Fruit fly (Drosophila melanogaster) whole organism, embryonic: ENCODE data around the gene CG7806.

ENCODE experiments used
- CG10431 ChIP-seq: fragments of 200-800 bp; sonication (Bioruptor generic); optimal IDR thresholded peaks from 3 replicates; lab custom pipeline; 2018; ENCODE audit warnings: missing biosample characterization, mild to moderate bottlenecking, missing genetic modification characterization
- CG11085 ChIP-seq: fragments of 200-800 bp; sonication (Bioruptor generic); IDR thresholded peaks from 2 replicates; pipeline ENCODE4 v1.3.6; 2022; ENCODE audit warnings: missing biosample characterization, missing genetic modification characterization
- CG11456 ChIP-seq: fragments of 200-800 bp; sonication (Bioruptor generic); IDR thresholded peaks from 3 replicates; pipeline ENCODE4 v1.3.6; 2022; ENCODE audit warnings: missing biosample characterization, missing genetic modification characterization
- CG12299 ChIP-seq: fragments of 200-800 bp; sonication (Bioruptor generic); optimal IDR thresholded peaks from 2 replicates; lab custom pipeline; 2018; ENCODE audit warnings: missing biosample characterization, mild to moderate bottlenecking, missing genetic modification characterization
- CG13624 ChIP-seq: fragments of 200-800 bp; sonication (Bioruptor generic); optimal IDR thresholded peaks from 2 replicates; lab custom pipeline; 2016; ENCODE audit warnings: missing biosample characterization, missing genetic modification characterization
- CG14014 ChIP-seq: fragments of 200-800 bp; sonication (Bioruptor generic); IDR thresholded peaks from 2 replicates; pipeline ENCODE4 v1.3.6; 2022; ENCODE audit warnings: missing biosample characterization, missing genetic modification characterization
- CG15073 ChIP-seq: fragments of 200-800 bp; sonication (Bioruptor generic); optimal IDR thresholded peaks from 2 replicates; lab custom pipeline; 2016; ENCODE audit warnings: missing biosample characterization, missing genetic modification characterization
- CG17328 ChIP-seq: fragments of 200-800 bp; sonication (Bioruptor generic); IDR thresholded peaks from 2 replicates; pipeline ENCODE4 v1.3.6; 2022; ENCODE audit warnings: missing biosample characterization, missing genetic modification characterization
- CG18011 ChIP-seq: fragments of 200-800 bp; sonication (Bioruptor generic); optimal IDR thresholded peaks from 2 replicates; lab custom pipeline; 2017; ENCODE audit warnings: missing biosample characterization, missing genetic modification characterization, mild to moderate bottlenecking, moderate library complexity, missing genotype
- CG2129 ChIP-seq: fragments of 200-800 bp; sonication (Bioruptor generic); IDR thresholded peaks from 2 replicates; pipeline ENCODE4 v1.3.6; 2022; ENCODE audit warnings: missing biosample characterization, missing genetic modification characterization; ENCODE audit not compliant: partially characterized antibody
- CG31365 ChIP-seq: fragments of 200-800 bp; sonication (Bioruptor generic); optimal IDR thresholded peaks from 2 replicates; lab custom pipeline; 2018; ENCODE audit warnings: missing biosample characterization, mild to moderate bottlenecking, missing genetic modification characterization
- CG6175 ChIP-seq: fragments of 200-800 bp; sonication (Bioruptor generic); IDR thresholded peaks from 3 replicates; pipeline ENCODE4 v1.3.6; 2022; ENCODE audit warnings: missing biosample characterization, missing genetic modification characterization
- CG7987 ChIP-seq: fragments of 200-800 bp; sonication (Bioruptor generic); optimal IDR thresholded peaks from 2 replicates; lab custom pipeline; 2018; ENCODE audit warnings: missing biosample characterization, mild to moderate bottlenecking, missing genetic modification characterization, moderate library complexity
- CG8281 ChIP-seq: fragments of 200-800 bp; sonication (Bioruptor generic); optimal IDR thresholded peaks from 2 replicates; lab custom pipeline; 2018; ENCODE audit warnings: missing biosample characterization, mild to moderate bottlenecking, missing genetic modification characterization, moderate library complexity
- CoRest ChIP-seq: fragments of 200-800 bp; sonication (Bioruptor generic); optimal IDR thresholded peaks from 3 replicates; lab custom pipeline; 2018; ENCODE audit warnings: missing biosample characterization, mild to moderate bottlenecking, missing genetic modification characterization, moderate library complexity
- D ChIP-seq, 2 experiments: fragments of 200-800 bp in 1 of 2; fragments of >200 bp in 1 of 2; sonication (Bioruptor generic) in 1 of 2; optimal IDR thresholded peaks; 2 replicates in 1 of 2; 3 replicates in 1 of 2; lab custom pipeline; 2017; ENCODE audit warnings: mild to moderate bottlenecking in 1 of 2, missing biosample characterization in 1 of 2, missing genetic modification characterization in 1 of 2, missing genetic modification reagents in 1 of 2
- D19A ChIP-seq: fragments of 200-800 bp; optimal IDR thresholded peaks from 3 replicates; lab custom pipeline; 2019; ENCODE audit warnings: missing biosample characterization, mild to moderate bottlenecking, missing genetic modification characterization, moderate library complexity
- Dip3 ChIP-seq: fragments of 200-800 bp; sonication (Bioruptor generic); optimal IDR thresholded peaks from 3 replicates; lab custom pipeline; 2016; ENCODE audit warnings: missing biosample characterization, missing genetic modification characterization
- E2f1 ChIP-seq: fragments of 200-800 bp; sonication (Bioruptor generic); IDR thresholded peaks from 2 replicates; pipeline ENCODE4 v1.3.6; 2022; ENCODE audit warnings: missing biosample characterization, missing genetic modification characterization
- Hand ChIP-seq: fragments of 200-800 bp; sonication (Bioruptor generic); optimal IDR thresholded peaks from 2 replicates; lab custom pipeline; 2017; ENCODE audit warnings: mild to moderate bottlenecking, missing biosample characterization, missing genetic modification reagents, missing genetic modification characterization
- Hmr ChIP-seq: fragments of 200-800 bp; sonication (Bioruptor generic); optimal IDR thresholded peaks from 3 replicates; lab custom pipeline; 2017; ENCODE audit warnings: mild to moderate bottlenecking, missing biosample characterization, missing genetic modification reagents, missing genetic modification characterization
- Hsf ChIP-seq: fragments of 200-800 bp; sonication (Bioruptor generic); optimal IDR thresholded peaks from 3 replicates; lab custom pipeline; 2016; ENCODE audit warnings: missing biosample characterization, missing genetic modification characterization
- Kr ChIP-seq: fragments of 200-800 bp; sonication (Bioruptor generic); optimal IDR thresholded peaks from 2 replicates; lab custom pipeline; 2017; ENCODE audit warnings: missing biosample characterization, mild to moderate bottlenecking, missing genetic modification characterization
- MBD-R2 ChIP-seq: fragments of 200-800 bp; sonication (Bioruptor generic); IDR thresholded peaks from 2 replicates; pipeline ENCODE4 v1.3.6; 2022; ENCODE audit warnings: missing biosample characterization, missing genetic modification characterization
- NFAT ChIP-seq: fragments of 200-800 bp; sonication (Bioruptor generic); IDR thresholded peaks from 2 replicates; pipeline ENCODE4 v1.3.6; 2022; ENCODE audit warnings: missing biosample characterization, missing genetic modification characterization
- Opbp ChIP-seq: fragments of 200-800 bp; sonication (Bioruptor generic); IDR thresholded peaks from 3 replicates; pipeline ENCODE4 v1.3.6; 2022; ENCODE audit warnings: missing biosample characterization, missing genetic modification characterization; ENCODE audit not compliant: partially characterized antibody
- Ptx1 ChIP-seq: fragments of 200-800 bp; sonication (Bioruptor generic); IDR thresholded peaks from 2 replicates; pipeline ENCODE4 v1.3.6; 2022; ENCODE audit warnings: missing biosample characterization, missing genetic modification characterization
- Scr ChIP-seq: fragments of 200-800 bp; sonication (Bioruptor generic); IDR thresholded peaks from 2 replicates; pipeline ENCODE4 v1.3.6; 2022; ENCODE audit warnings: missing biosample characterization, missing genetic modification characterization; ENCODE audit not compliant: partially characterized antibody
- Usf ChIP-seq: fragments of 200-800 bp; sonication (Bioruptor generic); optimal IDR thresholded peaks from 2 replicates; lab custom pipeline; 2017; ENCODE audit warnings: missing genotype, missing biosample characterization, missing genetic modification characterization
- Xbp1 ChIP-seq: fragments of 200-800 bp; sonication (Bioruptor generic); optimal IDR thresholded peaks from 3 replicates; lab custom pipeline; 2016; ENCODE audit warnings: missing biosample characterization, mild to moderate bottlenecking, missing genetic modification characterization
- Xrp1 ChIP-seq: fragments of 200-800 bp; sonication (Bioruptor generic); IDR thresholded peaks from 2 replicates; pipeline ENCODE4 v1.3.6; 2022; ENCODE audit warnings: missing biosample characterization, missing genetic modification characterization
- bab2 ChIP-seq: fragments of 200-800 bp; sonication (Bioruptor generic); optimal IDR thresholded peaks from 2 replicates; lab custom pipeline; 2016; ENCODE audit warnings: missing biosample characterization, missing genetic modification characterization
- chinmo ChIP-seq: fragments of 200-800 bp; sonication (Bioruptor generic); IDR thresholded peaks from 4 replicates; pipeline ENCODE4 v1.3.6; 2022; ENCODE audit warnings: missing biosample characterization, missing genetic modification characterization; ENCODE audit not compliant: partially characterized antibody
- dan ChIP-seq: fragments of 200-800 bp; sonication (Bioruptor generic); IDR thresholded peaks from 2 replicates; pipeline ENCODE4 v1.3.6; 2022; ENCODE audit warnings: missing biosample characterization, missing genetic modification characterization
- en ChIP-seq: fragments of 200-800 bp; sonication (Bioruptor generic); optimal IDR thresholded peaks from 2 replicates; lab custom pipeline; 2016; ENCODE audit warnings: missing biosample characterization, missing genetic modification characterization
- esg ChIP-seq: fragments of 200-800 bp; sonication (Bioruptor generic); conservative IDR thresholded peaks from 2 replicates; pipeline ENCODE4 v1.3.6; 2022; ENCODE audit warnings: missing biosample characterization, missing genetic modification characterization
- eve ChIP-seq, 2 experiments: fragments of >200 bp; optimal IDR thresholded peaks; 2 replicates each; lab custom pipeline; 2017; ENCODE audit warnings: missing biosample characterization in 2 of 2, missing genetic modification characterization in 2 of 2
- fd96Cb ChIP-seq: fragments of 200-800 bp; sonication (Bioruptor generic); optimal IDR thresholded peaks from 2 replicates; lab custom pipeline; 2018; ENCODE audit warnings: missing biosample characterization, mild to moderate bottlenecking, missing genetic modification characterization, moderate library complexity
- gcm ChIP-seq: fragments of 200-800 bp; sonication (Bioruptor generic); optimal IDR thresholded peaks from 2 replicates; lab custom pipeline; 2019; ENCODE audit warnings: missing biosample characterization, mild to moderate bottlenecking, missing genetic modification characterization, moderate library complexity
- ham ChIP-seq: fragments of 200-800 bp; sonication (Bioruptor generic); IDR thresholded peaks from 2 replicates; pipeline ENCODE4 v1.3.6; 2022; ENCODE audit warnings: missing biosample characterization, missing genetic modification characterization
- lmd ChIP-seq: fragments of 200-800 bp; sonication (Bioruptor generic); IDR thresholded peaks from 2 replicates; pipeline ENCODE4 v1.3.6; 2022; ENCODE audit warnings: missing biosample characterization, missing genetic modification characterization
- mam ChIP-seq: fragments of 200-800 bp; sonication (Bioruptor generic); optimal IDR thresholded peaks from 3 replicates; lab custom pipeline; 2016; ENCODE audit warnings: missing biosample characterization, missing genetic modification characterization
- mirr ChIP-seq: fragments of 200-800 bp; sonication (Bioruptor generic); optimal IDR thresholded peaks from 3 replicates; lab custom pipeline; 2018; ENCODE audit warnings: missing biosample characterization, mild to moderate bottlenecking, missing genetic modification characterization
- pita ChIP-seq: fragments of 200-800 bp; sonication (Bioruptor generic); optimal IDR thresholded peaks from 2 replicates; lab custom pipeline; 2017; ENCODE audit warnings: missing biosample characterization, mild to moderate bottlenecking, missing genetic modification characterization
- ranshi ChIP-seq: fragments of 200-800 bp; sonication (Bioruptor generic); IDR thresholded peaks from 2 replicates; pipeline ENCODE4 v1.3.6; 2022; ENCODE audit warnings: missing biosample characterization, missing genetic modification characterization
- sob ChIP-seq: fragments of 200-800 bp; sonication (Bioruptor generic); IDR thresholded peaks from 2 replicates; pipeline ENCODE4 v1.3.6; 2022; ENCODE audit warnings: missing biosample characterization, missing genetic modification characterization
- tap ChIP-seq: fragments of 200-800 bp; optimal IDR thresholded peaks from 3 replicates; lab custom pipeline; 2019; ENCODE audit warnings: missing biosample characterization, mild to moderate bottlenecking, missing genetic modification characterization, moderate library complexity
- tna ChIP-seq: fragments of 200-800 bp; sonication (Bioruptor generic); IDR thresholded peaks from 2 replicates; pipeline ENCODE4 v1.3.6; 2022; ENCODE audit warnings: missing biosample characterization, missing genetic modification characterization; ENCODE audit not compliant: partially characterized antibody
- toy ChIP-seq: fragments of 200-800 bp; sonication (Bioruptor generic); IDR thresholded peaks from 2 replicates; pipeline ENCODE4 v1.3.6; 2022; ENCODE audit warnings: missing biosample characterization, missing genetic modification characterization
- usp ChIP-seq: fragments of >200 bp; optimal IDR thresholded peaks from 2 replicates; lab custom pipeline; 2017; ENCODE audit warnings: missing biosample characterization, missing genetic modification characterization

CG7806 gene

DNA sequence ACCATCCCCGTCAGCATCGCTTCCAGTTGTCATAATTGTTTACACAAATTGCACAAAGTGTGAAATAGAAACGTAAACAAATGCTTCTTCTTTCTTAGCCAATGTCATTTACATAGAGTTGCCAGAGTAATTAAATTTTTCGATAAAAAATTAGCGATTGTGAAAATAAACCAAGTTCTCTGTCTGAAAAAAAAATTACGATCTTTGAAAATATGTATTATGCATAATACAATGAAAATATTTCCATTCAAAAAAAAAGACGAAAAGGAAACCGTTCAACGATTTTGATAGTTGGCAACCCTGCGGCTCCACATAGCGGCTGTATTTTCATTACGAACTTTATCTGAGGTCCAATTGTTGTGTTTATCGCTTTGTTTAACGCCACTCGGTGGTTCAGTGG lies at the start of gene CG7806, which contains the start of gene CG7810 (continued):
- TF ChIP-seq E2f1 (GFP tag; lab: Robert Waterston, UW) (peak; percentile 85), CG13624 (GFP tag; lab: Kevin White, UChicago) (peak; percentile 89), fd96Cb (peak; percentile 89), Dip3 (GFP tag; lab: Kevin White, UChicago) (peak; percentile 84), bab2 (GFP tag; lab: Kevin White, UChicago) (peak; percentile 91), Kr (GFP tag; lab: Kevin White, UChicago) (no peak), eve (GFP tag; optimal IDR thresholded peaks at IDR 0.05; lab: Kevin White, UChicago) (no peak), CG15073 (GFP tag; lab: Kevin White, UChicago) (no peak), Xrp1 (GFP tag; lab: Robert Waterston, UW) (peak; percentile 94), CG10431 (GFP tag; lab: Kevin White, UChicago) (peak; percentile 84), CoRest (tag; lab: Kevin White, UChicago) (peak; percentile 91), Xbp1 (GFP tag; lab: Kevin White, UChicago) (peak; percentile 90), CG17328 (GFP tag; lab: Robert Waterston, UW) (peak; percentile 96), D (optimal IDR thresholded peaks at IDR 0.05; lab: Kevin White, UChicago) (no peak), D (GFP tag; optimal IDR thresholded peaks at IDR 0.05; lab: Kevin White, UChicago) (peak; percentile 77), CG8281 (tag; lab: Kevin White, UChicago) (no peak), Usf (GFP tag; lab: Kevin White, UChicago) (peak; percentile 47), CG11456 (GFP tag; lab: Robert Waterston, UW) (peak; percentile 89), CG11085 (GFP tag; lab: Robert Waterston, UW) (peak; percentile 69), CG2129 (GFP tag; lab: Robert Waterston, UW) (no peak), ranshi (GFP tag; lab: Robert Waterston, UW) (peak; percentile 89), CG31365 (tag; lab: Kevin White, UChicago) (peak; percentile 59), gcm (GFP tag; lab: Kevin White, UChicago) (peak; percentile 92), sob (GFP tag; lab: Robert Waterston, UW) (peak; percentile 94), Hmr (no peak), Opbp (GFP tag; lab: Robert Waterston, UW) (no peak), tna (GFP tag; lab: Robert Waterston, UW) (0 out of 2 replicates have a peak, but pooled peaks have one; percentile 38), D19A (tag; lab: Kevin White, UChicago) (peak; percentile 78), lmd (peak; percentile 90), CG18011 (GFP tag; lab: Kevin White, UChicago) (peak; percentile 78), mirr (GFP tag; lab: Kevin White, UChicago) (peak; percentile 28), dan (GFP tag; lab: Robert Waterston, UW) (no peak), CG7987 (GFP tag; lab: Kevin White, UChicago) (peak; percentile 40), esg (GFP tag; lab: Robert Waterston, UW) (peak; percentile 92), usp (no peak), NFAT (peak; percentile 70; the same call in 1 of the 2 replicates), chinmo (GFP tag; lab: Robert Waterston, UW) (0 out of 4 replicates have a peak, but pooled peaks have one; percentile 12), CG12299 (tag; lab: Kevin White, UChicago) (peak; percentile 89), toy (0 out of 2 replicates have a peak, but pooled peaks have one; percentile 31), pita (GFP tag; lab: Kevin White, UChicago) (no peak), Ptx1 (GFP tag; lab: Robert Waterston, UW) (peak; percentile 95), CG14014 (peak; percentile 90), MBD-R2 (GFP tag; lab: Robert Waterston, UW) (peak; percentile 97), en (GFP tag; lab: Kevin White, UChicago) (peak; percentile 92), tap (peak; percentile 84), mam (peak; percentile 88), CG6175 (GFP tag; lab: Robert Waterston, UW) (no peak), Hand (GFP tag; lab: Kevin White, UChicago) (peak; percentile 69), Hsf (peak; percentile 94), Scr (GFP tag; lab: Robert Waterston, UW) (peak; percentile 56), ham (GFP tag; lab: Robert Waterston, UW) (no peak; the same call in 1 of the 2 replicates)
